Fruit fly (Drosophila melanogaster): ENCODE measurements around the gene CG5199.

The CG5199 gene

DNA sequence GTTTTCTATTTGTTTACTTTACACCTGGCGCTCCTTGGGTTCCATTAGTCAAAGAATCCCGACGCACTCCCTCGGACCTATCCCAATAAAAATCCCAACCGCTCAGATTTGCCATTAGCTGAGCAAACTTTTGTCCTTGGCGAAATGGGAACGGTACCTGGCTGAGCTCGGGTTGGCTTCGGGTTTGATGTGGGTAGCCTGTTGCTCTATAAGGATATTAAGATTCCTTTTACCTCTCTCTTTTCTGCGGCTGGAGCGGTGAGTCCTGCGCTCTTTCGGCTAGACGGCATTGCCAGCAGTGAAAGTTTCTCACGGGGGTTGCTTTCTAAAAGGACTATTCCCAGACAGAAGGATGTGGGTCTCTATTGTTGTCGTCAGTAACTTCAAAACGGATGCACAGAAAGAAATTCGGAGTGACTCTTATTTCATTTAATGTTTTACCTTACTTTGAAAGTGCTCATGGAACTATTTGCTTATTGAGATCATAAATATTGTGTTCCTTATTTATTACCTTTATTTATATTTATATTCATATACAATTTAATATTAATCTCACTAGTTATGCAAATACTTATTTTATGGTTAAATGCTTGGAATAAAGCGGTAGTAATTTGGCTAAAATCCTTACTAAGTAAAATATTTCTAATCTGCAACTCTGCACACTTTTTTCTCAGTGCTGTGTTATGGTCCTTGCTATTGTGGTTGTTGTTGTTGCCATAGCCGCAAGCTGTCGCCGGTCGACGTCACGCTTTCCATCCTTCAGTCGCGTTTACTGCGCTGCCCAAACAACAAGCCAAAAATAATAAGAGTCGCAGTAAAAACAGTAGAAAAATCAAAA is 10.8 kb downstream of the CG5199 start, which contains the start of gene CG5910 (continued):
- TF ChIP-seq CG17186 (GFP tag; optimal IDR thresholded peaks at IDR 0.05) (no peak), fd102C (GFP tag; optimal IDR thresholded peaks at IDR 0.05) (no peak), CG11456 (GFP tag; IDR thresholded peaks at IDR 0.05) (peak; percentile 63; the same call in 1 of the 3 replicates), PHDP (tag; optimal IDR thresholded peaks at IDR 0.05) (peak; percentile 91), CG11696 (GFP tag; IDR thresholded peaks at IDR 0.05) (peak; percentile 66; the same call in 1 of the 2 replicates), sna (GFP tag; IDR thresholded peaks at IDR 0.05; ENCODE audit: partially characterized antibody) (no peak), sim (GFP tag; IDR thresholded peaks at IDR 0.05) (0 out of 2 replicates have a peak, but pooled peaks have one; percentile 46), bab2 (GFP tag; optimal IDR thresholded peaks at IDR 0.05) (peak; percentile 7), eyg (GFP tag; optimal IDR thresholded peaks at IDR 0.05) (no peak), CG10209 (GFP tag; optimal IDR thresholded peaks at IDR 0.05) (peak; percentile 89), otp (GFP tag; IDR thresholded peaks at IDR 0.05) (no peak), GATAe (GFP tag; conservative IDR thresholded peaks at IDR 0.05) (0 out of 2 replicates have a peak, but pooled peaks have one; percentile 23), Atf3 (GFP tag; optimal IDR thresholded peaks at IDR 0.05) (peak; percentile 1), CG4617 (GFP tag; optimal IDR thresholded peaks at IDR 0.05; ENCODE audit: borderline replicate concordance) (peak; percentile 38), Camta (GFP tag; optimal IDR thresholded peaks at IDR 0.05) (no peak), CG4360 (GFP tag; IDR thresholded peaks at IDR 0.05) (peak; percentile 76), CG43689 (GFP tag; IDR thresholded peaks at IDR 0.05) (peak; percentile 56; the same call in 1 of the 2 replicates), dati (GFP tag; IDR thresholded peaks at IDR 0.05) (no peak), lmd (GFP tag; IDR thresholded peaks at IDR 0.05) (peak; percentile 84), bbx (GFP tag; IDR thresholded peaks at IDR 0.05; ENCODE audit: partially characterized antibody) (no peak), CG2129 (GFP tag; IDR thresholded peaks at IDR 0.05; ENCODE audit: partially characterized antibody) (no peak), ERR (GFP tag; optimal IDR thresholded peaks at IDR 0.05) (no peak), CG17361 (GFP tag; IDR thresholded peaks at IDR 0.05) (peak; percentile 97), Ets97D (GFP tag; optimal IDR thresholded peaks at IDR 0.05) (no peak), kay (GFP tag; optimal IDR thresholded peaks at IDR 0.05) (peak; percentile 70), jumu (GFP tag; optimal IDR thresholded peaks at IDR 0.05) (no peak), Oaz (GFP tag; IDR thresholded peaks at IDR 0.05) (peak; percentile 50; the same call in 1 of the 2 replicates), NFAT (GFP tag; IDR thresholded peaks at IDR 0.05) (no peak), br (optimal IDR thresholded peaks at IDR 0.05) (no peak), Bteb2 (GFP tag; optimal IDR thresholded peaks at IDR 0.05) (peak; percentile 48), pita (GFP tag; optimal IDR thresholded peaks at IDR 0.05) (no peak), vnd (GFP tag; IDR thresholded peaks at IDR 0.05; ENCODE audit: partially characterized antibody) (no peak), dmrt11E (tag; optimal IDR thresholded peaks at IDR 0.05) (peak; percentile 91), CG4730 (GFP tag; IDR thresholded peaks at IDR 0.05) (peak; percentile 68), CG17568 (GFP tag; optimal IDR thresholded peaks at IDR 0.05) (no peak), row (GFP tag; IDR thresholded peaks at IDR 0.05) (peak; percentile 84), mirr (GFP tag; optimal IDR thresholded peaks at IDR 0.05) (peak; percentile 3), CG9437 (GFP tag; optimal IDR thresholded peaks at IDR 0.05) (peak; percentile 89), sens (GFP tag) (peak; percentile 81), prd (optimal IDR thresholded peaks at IDR 0.05) (no peak), prd (GFP tag; IDR thresholded peaks at IDR 0.05) (peak; percentile 82), CTCF (GFP tag; optimal IDR thresholded peaks at IDR 0.05) (peak; percentile 36), CG3407 (GFP tag; optimal IDR thresholded peaks at IDR 0.05) (peak; percentile 78), so (GFP tag; IDR thresholded peaks at IDR 0.05) (peak; percentile 76), tna (GFP tag; IDR thresholded peaks at IDR 0.05; ENCODE audit: partially characterized antibody) (no peak), Jarid2 (GFP tag; optimal IDR thresholded peaks at IDR 0.05) (peak; percentile 63), CG10565 (GFP tag; optimal IDR thresholded peaks at IDR 0.05) (no peak), CG5180 (GFP tag; optimal IDR thresholded peaks at IDR 0.05) (peak; percentile 78), CG9727 (GFP tag; optimal IDR thresholded peaks at IDR 0.05) (peak; percentile 95), CG33213 (GFP tag; optimal IDR thresholded peaks at IDR 0.05) (no peak)
